Fruit fly (Drosophila melanogaster) whole organism, embryonic: ENCODE data around the gene RpL4.

Source experiments
- CG10366 ChIP-seq: fragments of 200-800 bp; sonication (Bioruptor generic); IDR thresholded peaks from 2 replicates; pipeline ENCODE4 v1.3.6; 2022; ENCODE audit warnings: missing biosample characterization, missing genetic modification characterization
- CG11696 ChIP-seq: fragments of 200-800 bp; sonication (Bioruptor generic); IDR thresholded peaks from 2 replicates; pipeline ENCODE4 v1.3.6; 2022; ENCODE audit warnings: missing biosample characterization, missing genetic modification characterization
- CG12299 ChIP-seq: fragments of 200-800 bp; sonication (Bioruptor generic); optimal IDR thresholded peaks from 2 replicates; lab custom pipeline; 2018; ENCODE audit warnings: missing biosample characterization, mild to moderate bottlenecking, missing genetic modification characterization
- CG14050 ChIP-seq: fragments of 200-800 bp; sonication (Bioruptor generic); IDR thresholded peaks from 3 replicates; pipeline ENCODE4 v1.3.6; 2022; ENCODE audit warnings: missing biosample characterization, missing genetic modification characterization
- CG1529 ChIP-seq: fragments of 200-800 bp; sonication (Bioruptor generic); optimal IDR thresholded peaks from 3 replicates; lab custom pipeline; 2018; ENCODE audit warnings: missing biosample characterization, missing genetic modification characterization
- CG16779 ChIP-seq: fragments of 200-800 bp; sonication (Bioruptor generic); IDR thresholded peaks from 2 replicates; pipeline ENCODE4 v1.3.6; 2022; ENCODE audit warnings: missing biosample characterization, missing genetic modification characterization
- CG17385 ChIP-seq: fragments of 200-800 bp; sonication (Bioruptor generic); optimal IDR thresholded peaks from 3 replicates; lab custom pipeline; 2018; ENCODE audit warnings: missing biosample characterization, mild to moderate bottlenecking, missing genetic modification characterization
- CG17568 ChIP-seq: fragments of 200-800 bp; sonication (Bioruptor generic); optimal IDR thresholded peaks from 2 replicates; lab custom pipeline; 2018; ENCODE audit warnings: missing biosample characterization, mild to moderate bottlenecking, missing genetic modification characterization, moderate library complexity
- CG18262 ChIP-seq: fragments of 200-800 bp; optimal IDR thresholded peaks from 3 replicates; lab custom pipeline; 2019; ENCODE audit warnings: missing biosample characterization, mild to moderate bottlenecking, missing genetic modification characterization, moderate library complexity
- CG42726 ChIP-seq: fragments of 200-800 bp; sonication (Bioruptor generic); IDR thresholded peaks from 2 replicates; pipeline ENCODE4 v1.3.6; 2022; ENCODE audit warnings: missing biosample characterization, missing genetic modification characterization; ENCODE audit not compliant: partially characterized antibody
- CG4404 ChIP-seq: fragments of 200-800 bp; sonication (Bioruptor generic); IDR thresholded peaks from 2 replicates; pipeline ENCODE4 v1.3.6; 2022; ENCODE audit warnings: missing biosample characterization, missing genetic modification characterization
- CG4730 ChIP-seq: fragments of 200-800 bp; sonication (Bioruptor generic); IDR thresholded peaks from 2 replicates; pipeline ENCODE4 v1.3.6; 2022; ENCODE audit warnings: missing biosample characterization, missing genetic modification characterization
- CG5953 ChIP-seq: fragments of 200-800 bp; sonication (Bioruptor generic); IDR thresholded peaks from 2 replicates; pipeline ENCODE4 v1.3.6; 2022; ENCODE audit warnings: missing biosample characterization, missing genetic modification characterization
- CG6175 ChIP-seq: fragments of 200-800 bp; sonication (Bioruptor generic); IDR thresholded peaks from 3 replicates; pipeline ENCODE4 v1.3.6; 2022; ENCODE audit warnings: missing biosample characterization, missing genetic modification characterization
- CG6654 ChIP-seq: fragments of 200-800 bp; sonication (Bioruptor generic); optimal IDR thresholded peaks from 2 replicates; lab custom pipeline; 2017; ENCODE audit warnings: missing biosample characterization, mild to moderate bottlenecking, missing genetic modification characterization
- CG6765 ChIP-seq: fragments of 200-800 bp; sonication (Bioruptor generic); optimal IDR thresholded peaks from 3 replicates; lab custom pipeline; 2017; ENCODE audit warnings: missing biosample characterization, mild to moderate bottlenecking, missing genetic modification characterization
- CG6791 ChIP-seq: fragments of 200-800 bp; sonication (Bioruptor generic); IDR thresholded peaks from 3 replicates; pipeline ENCODE4 v1.3.6; 2022; ENCODE audit warnings: missing biosample characterization, missing genetic modification characterization; ENCODE audit not compliant: partially characterized antibody
- CG7357 ChIP-seq: fragments of 200-800 bp; sonication (Bioruptor generic); IDR thresholded peaks from 3 replicates; pipeline ENCODE4 v1.3.6; 2022; ENCODE audit warnings: missing biosample characterization, missing genetic modification characterization
- GATAe ChIP-seq: fragments of 200-800 bp; sonication (Bioruptor generic); conservative IDR thresholded peaks from 2 replicates; pipeline ENCODE4 v1.3.6; 2022; ENCODE audit warnings: missing biosample characterization, missing genetic modification characterization
- Lim3 ChIP-seq: fragments of 200-800 bp; sonication (Bioruptor generic); IDR thresholded peaks from 2 replicates; pipeline ENCODE4 v1.3.6; 2022; ENCODE audit warnings: missing biosample characterization, missing genetic modification characterization
- Max ChIP-seq: fragments of 200-800 bp; sonication (Bioruptor generic); optimal IDR thresholded peaks from 2 replicates; lab custom pipeline; 2016; ENCODE audit warnings: missing biosample characterization, mild to moderate bottlenecking, missing genetic modification characterization
- Myb ChIP-seq: fragments of 200-800 bp; sonication (Bioruptor generic); optimal IDR thresholded peaks from 2 replicates; lab custom pipeline; 2016; ENCODE audit warnings: missing biosample characterization, missing genetic modification characterization
- TFAM ChIP-seq: fragments of 200-800 bp; sonication (Bioruptor generic); optimal IDR thresholded peaks from 2 replicates; lab custom pipeline; 2017; ENCODE audit warnings: missing biosample characterization, missing genetic modification characterization, inconsistent platforms
- Xrp1 ChIP-seq: fragments of 200-800 bp; sonication (Bioruptor generic); IDR thresholded peaks from 2 replicates; pipeline ENCODE4 v1.3.6; 2022; ENCODE audit warnings: missing biosample characterization, missing genetic modification characterization
- ap ChIP-seq: fragments of 200-800 bp; sonication (Bioruptor generic); IDR thresholded peaks from 2 replicates; pipeline ENCODE4 v1.3.6; 2022; ENCODE audit warnings: missing biosample characterization, missing genetic modification characterization
- ase ChIP-seq: fragments of 200-800 bp; sonication (Bioruptor generic); IDR thresholded peaks from 3 replicates; pipeline ENCODE4 v1.3.6; 2022; ENCODE audit warnings: missing biosample characterization, missing genetic modification characterization
- ash1 ChIP-seq: fragments of 200-800 bp; sonication (Bioruptor generic); optimal IDR thresholded peaks from 2 replicates; lab custom pipeline; 2018; ENCODE audit warnings: missing biosample characterization, mild to moderate bottlenecking, missing genetic modification characterization
- cad ChIP-seq: fragments of >200 bp; optimal IDR thresholded peaks from 2 replicates; lab custom pipeline; 2017; ENCODE audit warnings: missing biosample characterization, missing genetic modification characterization
- crc ChIP-seq: fragments of 200-800 bp; sonication (Bioruptor generic); optimal IDR thresholded peaks from 2 replicates; lab custom pipeline; 2016; ENCODE audit warnings: missing biosample characterization, missing genetic modification characterization
- dan ChIP-seq: fragments of 200-800 bp; sonication (Bioruptor generic); IDR thresholded peaks from 2 replicates; pipeline ENCODE4 v1.3.6; 2022; ENCODE audit warnings: missing biosample characterization, missing genetic modification characterization
- danr ChIP-seq: fragments of 200-800 bp; sonication (Bioruptor generic); IDR thresholded peaks from 2 replicates; pipeline ENCODE4 v1.3.6; 2022; ENCODE audit warnings: missing biosample characterization, missing genetic modification characterization
- ewg ChIP-seq: fragments of 200-800 bp; sonication (Bioruptor generic); optimal IDR thresholded peaks from 3 replicates; lab custom pipeline; 2017; ENCODE audit warnings: mild to moderate bottlenecking, missing biosample characterization, missing genetic modification reagents, missing genetic modification characterization
- fd3F ChIP-seq: fragments of 200-800 bp; sonication (Bioruptor generic); optimal IDR thresholded peaks from 2 replicates; lab custom pipeline; 2018; ENCODE audit warnings: missing biosample characterization, mild to moderate bottlenecking, missing genetic modification characterization, moderate library complexity
- fd96Cb ChIP-seq: fragments of 200-800 bp; sonication (Bioruptor generic); optimal IDR thresholded peaks from 2 replicates; lab custom pipeline; 2018; ENCODE audit warnings: missing biosample characterization, mild to moderate bottlenecking, missing genetic modification characterization, moderate library complexity
- gsb ChIP-seq: fragments of 200-800 bp; sonication (Bioruptor generic); IDR thresholded peaks from 2 replicates; pipeline ENCODE4 v1.3.6; 2022; ENCODE audit warnings: missing biosample characterization, missing genetic modification characterization
- h ChIP-seq: fragments of >200 bp; optimal IDR thresholded peaks from 2 replicates; lab custom pipeline; 2017
- kay ChIP-seq: fragments of 200-800 bp; sonication (Bioruptor generic); optimal IDR thresholded peaks from 2 replicates; lab custom pipeline; 2016; ENCODE audit warnings: missing biosample characterization, missing genetic modification characterization
- klu ChIP-seq: fragments of 200-800 bp; sonication (Bioruptor generic); IDR thresholded peaks from 2 replicates; pipeline ENCODE4 v1.3.6; 2022; ENCODE audit warnings: missing biosample characterization, missing genetic modification characterization
- run ChIP-seq: fragments of 200-800 bp; sonication (Bioruptor generic); optimal IDR thresholded peaks from 3 replicates; lab custom pipeline; 2018; ENCODE audit warnings: missing biosample characterization, mild to moderate bottlenecking, missing genetic modification characterization
- salm ChIP-seq: fragments of 200-800 bp; sonication (Bioruptor generic); optimal IDR thresholded peaks from 2 replicates; lab custom pipeline; 2018; ENCODE audit warnings: missing biosample characterization, mild to moderate bottlenecking, missing genetic modification characterization
- scrt ChIP-seq: fragments of 200-800 bp; sonication (Bioruptor generic); optimal IDR thresholded peaks from 2 replicates; lab custom pipeline; 2018; ENCODE audit warnings: missing biosample characterization, mild to moderate bottlenecking, missing genetic modification characterization, moderate library complexity
- shn ChIP-seq: fragments of 200-800 bp; sonication (Bioruptor generic); optimal IDR thresholded peaks from 3 replicates; lab custom pipeline; 2016; ENCODE audit warnings: missing biosample characterization, missing genetic modification characterization
- sim ChIP-seq: fragments of 200-800 bp; sonication (Bioruptor generic); IDR thresholded peaks from 2 replicates; pipeline ENCODE4 v1.3.6; 2022; ENCODE audit warnings: missing biosample characterization, missing genetic modification characterization
- slp2 ChIP-seq: fragments of 200-800 bp; sonication (Bioruptor generic); optimal IDR thresholded peaks from 2 replicates; lab custom pipeline; 2016; ENCODE audit warnings: missing biosample characterization, missing genetic modification characterization
- so ChIP-seq: fragments of 200-800 bp; sonication (Bioruptor generic); IDR thresholded peaks from 3 replicates; pipeline ENCODE4 v1.3.6; 2022; ENCODE audit warnings: missing biosample characterization, missing genetic modification characterization
- stc ChIP-seq: fragments of 200-800 bp; sonication (Bioruptor generic); IDR thresholded peaks from 2 replicates; pipeline ENCODE4 v1.3.6; 2022; ENCODE audit warnings: missing biosample characterization, missing genetic modification characterization
- tin ChIP-seq: fragments of 200-800 bp; sonication (Bioruptor generic); optimal IDR thresholded peaks from 3 replicates; lab custom pipeline; 2016; ENCODE audit warnings: missing biosample characterization, missing genetic modification characterization
- tio ChIP-seq: fragments of 200-800 bp; sonication (Bioruptor generic); optimal IDR thresholded peaks from 2 replicates; lab custom pipeline; 2017; ENCODE audit warnings: missing biosample characterization, missing genetic modification characterization, inconsistent platforms
- tll ChIP-seq, 2 experiments: fragments of 200-800 bp in 1 of 2; fragments of >200 bp in 1 of 2; sonication (Bioruptor generic) in 1 of 2; optimal IDR thresholded peaks; 2 replicates each; lab custom pipeline; 2017 to 2019; ENCODE audit warnings: missing biosample characterization in 2 of 2, missing genetic modification characterization in 2 of 2, mild to moderate bottlenecking in 1 of 2, moderate library complexity in 1 of 2
- zen ChIP-seq: fragments of 200-800 bp; sonication (Bioruptor generic); optimal IDR thresholded peaks from 3 replicates; lab custom pipeline; 2018; ENCODE audit warnings: missing biosample characterization, mild to moderate bottlenecking, missing genetic modification characterization, moderate library complexity

The RpL4 gene

dm6 chr3R:27937752-27938694 is 15.4 kb downstream of the RpL4 start, which contains the start of the genes NSD and BOD1 (continued):
- TF ChIP-seq fd96Cb (tag; lab: Kevin White, UChicago): peak; percentile 10
- no peak for TF ChIP-seq sim (GFP tag; lab: Robert Waterston, UW)
- TF ChIP-seq tin (GFP tag; lab: Kevin White, UChicago): peak; percentile 64
- peak; percentile 34; the same call in 1 of the 2 replicates for TF ChIP-seq CG5953
- no peak for TF ChIP-seq gsb (GFP tag; lab: Robert Waterston, UW)
- TF ChIP-seq tio (GFP tag; lab: Kevin White, UChicago): no peak
- TF ChIP-seq zen (tag; lab: Kevin White, UChicago): peak; percentile 24
- 0 out of 2 replicates have a peak, but pooled peaks have one; percentile 23 for TF ChIP-seq CG4730 (GFP tag; lab: Robert Waterston, UW)
- no peak for TF ChIP-seq Max (GFP tag; lab: Kevin White, UChicago)
- no peak; the same call in 1 of the 2 replicates for TF ChIP-seq CG16779
- peak; percentile 59 for TF ChIP-seq CG4404 (GFP tag; lab: Robert Waterston, UW)
- peak; percentile 62 for TF ChIP-seq CG18262
- TF ChIP-seq stc (GFP tag; lab: Robert Waterston, UW): no peak
- TF ChIP-seq CG6175 (GFP tag; lab: Robert Waterston, UW): peak; percentile 79
- peak; percentile 31 for TF ChIP-seq ewg (GFP tag; lab: Kevin White, UChicago)
- peak; percentile 24; the same call in 1 of the 2 replicates for TF ChIP-seq danr
- no peak for TF ChIP-seq CG6765 (GFP tag; lab: Kevin White, UChicago)
- peak; percentile 69 for TF ChIP-seq klu (GFP tag; lab: Robert Waterston, UW)
- no peak for TF ChIP-seq crc (GFP tag; lab: Kevin White, UChicago)
- no peak for TF ChIP-seq TFAM
- no peak for TF ChIP-seq dan
- no peak for TF ChIP-seq CG1529 (GFP tag; lab: Kevin White, UChicago)
- no peak for TF ChIP-seq run (tag; lab: Kevin White, UChicago)
- peak; percentile 72 for TF ChIP-seq Xrp1 (GFP tag; lab: Robert Waterston, UW)
- TF ChIP-seq slp2 (GFP tag; lab: Kevin White, UChicago): no peak
- TF ChIP-seq CG7357 (GFP tag; lab: Robert Waterston, UW): peak; percentile 27; the same call in 1 of the 3 replicates
- no peak for TF ChIP-seq ap
- no peak for TF ChIP-seq CG11696 (GFP tag; lab: Robert Waterston, UW)
- TF ChIP-seq ase (GFP tag; lab: Robert Waterston, UW): peak; percentile 74
- no peak for TF ChIP-seq scrt (GFP tag; lab: Kevin White, UChicago)
- no peak for TF ChIP-seq CG12299
- peak; percentile 98 for TF ChIP-seq CG42726 (GFP tag; lab: Robert Waterston, UW)
- TF ChIP-seq CG6654: no peak
- no peak for TF ChIP-seq fd3F (GFP tag; lab: Kevin White, UChicago)
- no peak for TF ChIP-seq tll (GFP tag; optimal IDR thresholded peaks at IDR 0.05; lab: Kevin White, UChicago)
- no peak for TF ChIP-seq kay (GFP tag; lab: Kevin White, UChicago)
- no peak for TF ChIP-seq CG17568 (GFP tag; lab: Kevin White, UChicago)
- no peak for TF ChIP-seq shn
- TF ChIP-seq ash1 (GFP tag; lab: Kevin White, UChicago): no peak
- peak; percentile 44 for TF ChIP-seq Myb (GFP tag; lab: Kevin White, UChicago)
- TF ChIP-seq cad (GFP tag; lab: Kevin White, UChicago): no peak
- TF ChIP-seq CG10366: peak; percentile 68
- TF ChIP-seq CG6791: peak; percentile 98
- no peak for TF ChIP-seq GATAe (GFP tag; lab: Robert Waterston, UW)
- no peak for TF ChIP-seq CG17385 (GFP tag; lab: Kevin White, UChicago)
- no peak for TF ChIP-seq Lim3 (GFP tag; lab: Robert Waterston, UW)
- TF ChIP-seq salm (tag; lab: Kevin White, UChicago): no peak
- no peak for TF ChIP-seq h (lab: Kevin White, UChicago)
- no peak for TF ChIP-seq so (GFP tag; lab: Robert Waterston, UW)
- TF ChIP-seq CG14050 (GFP tag; lab: Robert Waterston, UW): peak; percentile 43; the same call in 2 of the 3 replicates
